Worm (Caenorhabditis elegans): ENCODE results near the gene Y44A6B.3.

ce11 chrV:20660025-20660424 lies 21.8 kb upstream of the Y44A6B.3 start, which contains the start of gene W01F3.2:
- no peak for TF ChIP-seq aly-2 (tag; optimal IDR thresholded peaks at IDR 0.05)
- TF ChIP-seq snpc-4 (tag; optimal IDR thresholded peaks at IDR 0.05), result no peak

All from whole organism, L1 larva.